Worm (Caenorhabditis elegans) whole organism, early embryonic: ENCODE results near the gene odd-2.

Source experiments
- B0310.2 ChIP-seq: sonication (generic microtip); optimal IDR thresholded peaks from 2 replicates; lab custom pipeline; 2016; ENCODE audit warnings: mild to moderate bottlenecking, missing genetic modification characterization, missing compliant biosample characterization
- F13C5.2 ChIP-seq: sonication (generic microtip); optimal IDR thresholded peaks from 2 replicates; lab custom pipeline; 2017; ENCODE audit warnings: mild to moderate bottlenecking, missing genetic modification characterization, inconsistent platforms, missing compliant biosample characterization
- aly-1 ChIP-seq: sonication (generic microtip); optimal IDR thresholded peaks from 2 replicates; lab custom pipeline; 2016; ENCODE audit warnings: missing genetic modification characterization, missing compliant biosample characterization
- ama-1 ChIP-seq: fragments of 150-350 bp; optimal IDR thresholded peaks from 2 replicates; lab custom pipeline; 2014
- ceh-13 ChIP-seq: fragments of 200-800 bp; sonication (Bioruptor generic); optimal IDR thresholded peaks from 2 replicates; lab custom pipeline; 2018; ENCODE audit warnings: mild to moderate bottlenecking, missing genetic modification characterization, missing compliant biosample characterization
- ceh-36 ChIP-seq: sonication (generic microtip); optimal IDR thresholded peaks from 2 replicates; lab custom pipeline; 2016; ENCODE audit warnings: missing genetic modification characterization, inconsistent platforms, missing compliant biosample characterization
- ets-7 ChIP-seq: sonication (generic microtip); optimal IDR thresholded peaks from 2 replicates; lab custom pipeline; 2016; ENCODE audit warnings: missing genotype, missing genetic modification characterization, missing compliant biosample characterization
- flt-1 ChIP-seq: fragments of 200-800 bp; sonication (Bioruptor generic); IDR thresholded peaks from 2 replicates; pipeline ENCODE4 v1.3.6; 2022; ENCODE audit warnings: missing genetic modification characterization, missing compliant biosample characterization
- hmbx-1 ChIP-seq: sonication (generic microtip); optimal IDR thresholded peaks from 2 replicates; lab custom pipeline; 2016; ENCODE audit warnings: mild to moderate bottlenecking, missing genetic modification characterization, missing compliant biosample characterization
- hmg-4 ChIP-seq: fragments of 200-800 bp; sonication (Bioruptor generic); optimal IDR thresholded peaks from 2 replicates; lab custom pipeline; 2018; ENCODE audit warnings: mild to moderate bottlenecking, missing genetic modification characterization, missing compliant biosample characterization
- hnd-1 ChIP-seq: sonication (generic microtip); optimal IDR thresholded peaks from 2 replicates; lab custom pipeline; 2016; ENCODE audit warnings: missing genetic modification characterization, missing compliant biosample characterization
- pes-1 ChIP-seq: fragments of 200-800 bp; sonication (Bioruptor generic); IDR thresholded peaks from 2 replicates; pipeline ENCODE4 v1.3.6; 2022; ENCODE audit warnings: missing genetic modification reagents, missing genetic modification characterization, missing compliant biosample characterization
- scrt-1 ChIP-seq: fragments of 200-800 bp; sonication (Bioruptor generic); IDR thresholded peaks from 2 replicates; pipeline ENCODE4 v1.3.6; 2022; ENCODE audit warnings: missing genetic modification characterization, missing compliant biosample characterization
- sea-1 ChIP-seq: fragments of 200-800 bp; sonication (Bioruptor generic); conservative IDR thresholded peaks from 2 replicates; pipeline ENCODE4 v1.3.6; 2022; ENCODE audit warnings: missing genetic modification characterization, missing compliant biosample characterization
- tbx-11 ChIP-seq: fragments of 200-800 bp; sonication (Bioruptor generic); IDR thresholded peaks from 2 replicates; pipeline ENCODE4 v1.3.6; 2022; ENCODE audit warnings: missing genetic modification characterization, missing compliant biosample characterization
- tbx-37 ChIP-seq: fragments of 200-800 bp; sonication (Bioruptor generic); conservative IDR thresholded peaks from 2 replicates; pipeline ENCODE4 v1.3.6; 2022; ENCODE audit warnings: missing genetic modification reagents, missing genetic modification characterization, missing compliant biosample characterization
- tra-4 ChIP-seq: sonication (generic microtip); optimal IDR thresholded peaks from 2 replicates; lab custom pipeline; 2017; ENCODE audit warnings: missing genetic modification characterization, missing compliant biosample characterization

The odd-2 gene

ce11 chrX:6202809-6203208 is 42.5 kb upstream of the odd-2 start:
- TF ChIP-seq ceh-36 (tag; lab: Kevin White, UChicago): no peak
- no peak for TF ChIP-seq flt-1 (GFP tag; lab: Robert Waterston, UW)
- TF ChIP-seq sea-1: no peak
- no peak for TF ChIP-seq ceh-13 (GFP tag; lab: Kevin White, UChicago)
- no peak for TF ChIP-seq pes-1
- no peak for TF ChIP-seq tra-4 (tag; lab: Kevin White, UChicago)
- TF ChIP-seq hmg-4: no peak
- no peak for TF ChIP-seq hmbx-1 (tag; lab: Kevin White, UChicago)
- TF ChIP-seq scrt-1 (GFP tag; lab: Robert Waterston, UW): no peak
- TF ChIP-seq ama-1 (lab: Kevin White, UChicago): no peak
- TF ChIP-seq tbx-11 (GFP tag; lab: Robert Waterston, UW): no peak
- no peak for TF ChIP-seq F13C5.2 (tag; lab: Kevin White, UChicago)
- TF ChIP-seq hnd-1: no peak
- TF ChIP-seq aly-1 (tag; lab: Kevin White, UChicago): no peak
- no peak for TF ChIP-seq B0310.2
- TF ChIP-seq tbx-37 (GFP tag; lab: Robert Waterston, UW): no peak
- no peak for TF ChIP-seq ets-7 (tag; lab: Kevin White, UChicago)

ce11 chrX:6201542-6201941 is 41.2 kb upstream of the odd-2 start:
- TF ChIP-seq sea-1 (no peak), tbx-11 (GFP tag; lab: Robert Waterston, UW) (no peak), ama-1 (lab: Kevin White, UChicago) (no peak), flt-1 (GFP tag; lab: Robert Waterston, UW) (no peak), B0310.2 (no peak), scrt-1 (GFP tag; lab: Robert Waterston, UW) (no peak), pes-1 (no peak), tbx-37 (GFP tag; lab: Robert Waterston, UW) (no peak), hmbx-1 (tag; lab: Kevin White, UChicago) (no peak), ceh-13 (GFP tag; lab: Kevin White, UChicago) (no peak), hmg-4 (no peak), hnd-1 (no peak), F13C5.2 (tag; lab: Kevin White, UChicago) (no peak), ets-7 (tag; lab: Kevin White, UChicago) (no peak)

- TF ChIP-seq tbx-11 (GFP tag; lab: Robert Waterston, UW) (no peak), ets-7 (tag; lab: Kevin White, UChicago) (no peak), hnd-1 (no peak), hmbx-1 (tag; lab: Kevin White, UChicago) (no peak), B0310.2 (no peak)
Observed at ce11 chrX:6196627-6197026, 36.3 kb upstream of the odd-2 start, which contains the start of gene daf-9. Gene daf-9 (plus strand): TSS chrX:6196927.

- TF ChIP-seq hnd-1 (no peak), tra-4 (tag; lab: Kevin White, UChicago) (no peak), hmbx-1 (tag; lab: Kevin White, UChicago) (no peak), hmg-4 (no peak), tbx-37 (GFP tag; lab: Robert Waterston, UW) (no peak), flt-1 (GFP tag; lab: Robert Waterston, UW) (no peak), F13C5.2 (tag; lab: Kevin White, UChicago) (no peak), ama-1 (lab: Kevin White, UChicago) (no peak), sea-1 (no peak), tbx-11 (GFP tag; lab: Robert Waterston, UW) (no peak), ceh-36 (tag; lab: Kevin White, UChicago) (no peak), aly-1 (tag; lab: Kevin White, UChicago) (no peak), B0310.2 (no peak), pes-1 (no peak), ceh-13 (GFP tag; lab: Kevin White, UChicago) (no peak), scrt-1 (GFP tag; lab: Robert Waterston, UW) (no peak)
Observed at ce11 chrX:6194191-6194724, 33.9 kb upstream of the odd-2 start, which contains the start of gene ceh-54. Gene ceh-54 (minus strand): TSS chrX:6194241.

- TF ChIP-seq tra-4 (tag; lab: Kevin White, UChicago) (no peak), sea-1 (no peak), ceh-13 (GFP tag; lab: Kevin White, UChicago) (no peak), ama-1 (lab: Kevin White, UChicago) (no peak), ets-7 (tag; lab: Kevin White, UChicago) (no peak), F13C5.2 (tag; lab: Kevin White, UChicago) (no peak), tbx-11 (GFP tag; lab: Robert Waterston, UW) (no peak), hmbx-1 (tag; lab: Kevin White, UChicago) (no peak), pes-1 (no peak), aly-1 (tag; lab: Kevin White, UChicago) (no peak), tbx-37 (GFP tag; lab: Robert Waterston, UW) (no peak), scrt-1 (GFP tag; lab: Robert Waterston, UW) (no peak), B0310.2 (no peak), hnd-1 (no peak), ceh-36 (tag; lab: Kevin White, UChicago) (no peak), flt-1 (GFP tag; lab: Robert Waterston, UW) (no peak), hmg-4 (no peak)
Observed at ce11 chrX:6189955-6190354, 29.6 kb upstream of the odd-2 start, which contains the start of gene T13C5.9. Gene T13C5.9 (plus strand): TSS chrX:6190255.

- no peak for TF ChIP-seq ama-1 (lab: Kevin White, UChicago)
- TF ChIP-seq F13C5.2 (tag; lab: Kevin White, UChicago): no peak
- no peak for TF ChIP-seq hmg-4
- TF ChIP-seq sea-1: no peak
Observed at ce11 chrX:6187848-6188247, 27.5 kb upstream of the odd-2 start, which contains the start of gene T13C5.10. Gene T13C5.10 (plus strand): TSS chrX:6188148.

ce11 chrX:6184709-6185108 is 24.4 kb upstream of the odd-2 start, which contains the start of gene T13C5.2:
Gene T13C5.2 (plus strand): TSS chrX:6185009.
- TF ChIP-seq hmbx-1 (tag; lab: Kevin White, UChicago) (no peak), pes-1 (no peak), tra-4 (tag; lab: Kevin White, UChicago) (no peak), tbx-37 (GFP tag; lab: Robert Waterston, UW) (no peak), ama-1 (lab: Kevin White, UChicago) (no peak), hnd-1 (no peak), B0310.2 (no peak), hmg-4 (no peak), aly-1 (tag; lab: Kevin White, UChicago) (no peak), ets-7 (tag; lab: Kevin White, UChicago) (no peak), tbx-11 (GFP tag; lab: Robert Waterston, UW) (no peak), ceh-13 (GFP tag; lab: Kevin White, UChicago) (no peak), sea-1 (no peak), scrt-1 (GFP tag; lab: Robert Waterston, UW) (no peak), ceh-36 (tag; lab: Kevin White, UChicago) (no peak), F13C5.2 (tag; lab: Kevin White, UChicago) (no peak), flt-1 (GFP tag; lab: Robert Waterston, UW) (no peak)
